Fruit fly (Drosophila melanogaster) whole organism, adult: ENCODE measurements around the gene Jon65Ai.

Experiments
- CG12768 ChIP-seq: fragments of 200-800 bp; sonication (Bioruptor generic); optimal IDR thresholded peaks from 2 replicates; lab custom pipeline; 2017; ENCODE audit warnings: missing biosample characterization, missing genetic modification characterization, mild to moderate bottlenecking, moderate library complexity, missing genetic modification reagents
- CG1620 ChIP-seq: fragments of 200-800 bp; sonication (Bioruptor generic); optimal IDR thresholded peaks from 2 replicates; lab custom pipeline; 2016; ENCODE audit warnings: missing biosample characterization, missing genetic modification characterization
- CG7045 ChIP-seq: fragments of 200-800 bp; sonication (Bioruptor generic); optimal IDR thresholded peaks from 2 replicates; lab custom pipeline; 2017; ENCODE audit warnings: missing biosample characterization, mild to moderate bottlenecking, missing genetic modification characterization
- CG7101 ChIP-seq: fragments of 200-800 bp; sonication (Bioruptor generic); optimal IDR thresholded peaks from 2 replicates; lab custom pipeline; 2018; ENCODE audit warnings: missing biosample characterization, mild to moderate bottlenecking, missing genetic modification characterization, moderate library complexity
- Clk ChIP-seq: fragments of 200-800 bp; sonication (Bioruptor generic); optimal IDR thresholded peaks from 2 replicates; lab custom pipeline; 2017; ENCODE audit warnings: missing biosample characterization, missing genetic modification characterization
- Crg-1 ChIP-seq: fragments of 200-800 bp; sonication (Bioruptor generic); optimal IDR thresholded peaks from 2 replicates; lab custom pipeline; 2016; ENCODE audit warnings: missing biosample characterization, missing genetic modification characterization
- Hr96 ChIP-seq: fragments of 200-800 bp; sonication (Bioruptor generic); optimal IDR thresholded peaks from 2 replicates; lab custom pipeline; 2016; ENCODE audit warnings: missing biosample characterization, missing genetic modification characterization
- bab1 ChIP-seq: fragments of 200-800 bp; sonication (Bioruptor generic); optimal IDR thresholded peaks from 3 replicates; lab custom pipeline; 2019; ENCODE audit warnings: missing biosample characterization, mild to moderate bottlenecking, missing genetic modification characterization, moderate library complexity
- cnc ChIP-seq, 2 experiments: fragments of >200 bp; optimal IDR thresholded peaks; 2 replicates each; lab custom pipeline; 2017

- TF ChIP-seq Crg-1 (GFP tag; lab: Kevin White, UChicago) = no peak
- TF ChIP-seq bab1 (GFP tag; lab: Kevin White, UChicago) = no peak
- no peak for TF ChIP-seq CG7101 (tag; lab: Kevin White, UChicago)
- no peak for TF ChIP-seq cnc (optimal IDR thresholded peaks at IDR 0.05; lab: Kevin White, UChicago)
- TF ChIP-seq CG1620 (GFP tag; lab: Kevin White, UChicago) = no peak
- no peak for TF ChIP-seq Hr96 (GFP tag; lab: Kevin White, UChicago)
- TF ChIP-seq CG7045 = no peak
- TF ChIP-seq CG12768 (GFP tag; lab: Kevin White, UChicago) = no peak
- no peak for TF ChIP-seq Clk (GFP tag; lab: Kevin White, UChicago)
These were observed 19.3 kb downstream of the Jon65Ai start, which contains the start of gene yip7 for dm6 chr3L:6034916-6035315.
